Worm (Caenorhabditis elegans) whole organism, young adult: ENCODE results near the gene C46F2.1.
A peak's percentile ranks its signal among the peaks of the same experiment; 100 is the strongest.

Source experiments
- B0261.1 ChIP-seq: sonication (generic microtip); optimal IDR thresholded peaks from 2 replicates; lab custom pipeline; 2016; ENCODE audit warnings: mild to moderate bottlenecking, missing genetic modification characterization, moderate library complexity, missing compliant biosample characterization
- C17E4.6 ChIP-seq: fragments of 200-800 bp; sonication (Bioruptor generic); IDR thresholded peaks from 2 replicates; pipeline ENCODE4 v1.3.6; 2022; ENCODE audit warnings: missing genetic modification reagents, missing genetic modification characterization, missing compliant biosample characterization
- D2030.7 ChIP-seq: fragments of 200-800 bp; sonication (Bioruptor generic); IDR thresholded peaks from 2 replicates; pipeline ENCODE4 v1.3.6; 2022; ENCODE audit warnings: missing genetic modification reagents, missing genetic modification characterization, missing compliant biosample characterization
- F22D6.2 ChIP-seq: sonication (generic microtip); optimal IDR thresholded peaks from 2 replicates; lab custom pipeline; 2016; ENCODE audit warnings: mild to moderate bottlenecking, missing genetic modification characterization, missing compliant biosample characterization
- T07F8.4 ChIP-seq: sonication (generic microtip); optimal IDR thresholded peaks from 2 replicates; lab custom pipeline; 2016; ENCODE audit warnings: mild to moderate bottlenecking, missing genetic modification characterization, moderate library complexity, missing compliant biosample characterization
- Y56A3A.18 ChIP-seq: fragments of 200-800 bp; sonication (Bioruptor generic); IDR thresholded peaks from 2 replicates; pipeline ENCODE4 v1.3.6; 2022; ENCODE audit warnings: missing genetic modification reagents, missing genetic modification characterization, missing compliant biosample characterization
- aptf-3 ChIP-seq: fragments of 200-800 bp; sonication (Bioruptor generic); IDR thresholded peaks from 2 replicates; pipeline ENCODE4 v1.3.6; 2022; ENCODE audit warnings: missing genetic modification characterization, missing compliant biosample characterization
- attf-6 ChIP-seq: fragments of 200-800 bp; sonication (Bioruptor generic); IDR thresholded peaks from 2 replicates; pipeline ENCODE4 v1.3.6; 2022; ENCODE audit warnings: missing genetic modification reagents, missing genetic modification characterization, missing compliant biosample characterization
- cebp-2 ChIP-seq: fragments of 200-800 bp; sonication (Bioruptor generic); IDR thresholded peaks from 2 replicates; pipeline ENCODE4 v1.3.6; 2022; ENCODE audit warnings: missing genetic modification characterization, missing compliant biosample characterization
- ceh-100 ChIP-seq: fragments of 200-800 bp; sonication (Bioruptor generic); IDR thresholded peaks from 2 replicates; pipeline ENCODE4 v1.3.6; 2022; ENCODE audit warnings: missing genetic modification reagents, missing genetic modification characterization, missing compliant biosample characterization
- ceh-58 ChIP-seq: fragments of 200-800 bp; sonication (Bioruptor generic); IDR thresholded peaks from 2 replicates; pipeline ENCODE4 v1.3.6; 2022; ENCODE audit warnings: missing genetic modification characterization, missing compliant biosample characterization
- ceh-91 ChIP-seq: fragments of 200-800 bp; sonication (Bioruptor generic); IDR thresholded peaks from 2 replicates; pipeline ENCODE4 v1.3.6; 2022; ENCODE audit warnings: missing genetic modification reagents, missing genetic modification characterization, missing compliant biosample characterization
- die-1 ChIP-seq: sonication (generic microtip); optimal IDR thresholded peaks from 2 replicates; lab custom pipeline; 2016; ENCODE audit warnings: missing genotype, mild to moderate bottlenecking, missing genetic modification characterization, missing compliant biosample characterization
- dpl-1 ChIP-seq: fragments of 150-350 bp; optimal IDR thresholded peaks from 2 replicates; lab custom pipeline; 2014; ENCODE audit warnings: missing biosample characterization, missing genetic modification reagents, missing genetic modification characterization
- egl-44 ChIP-seq: fragments of 200-800 bp; sonication (Bioruptor generic); IDR thresholded peaks from 2 replicates; pipeline ENCODE4 v1.3.6; 2022; ENCODE audit warnings: missing genetic modification reagents, missing genetic modification characterization, missing compliant biosample characterization
- him-1 ChIP-seq: sonication (generic microtip); optimal IDR thresholded peaks from 2 replicates; lab custom pipeline; 2016; ENCODE audit warnings: missing genotype, missing genetic modification reagents, missing genetic modification characterization, missing compliant biosample characterization
- hlh-12 ChIP-seq: sonication (generic microtip); optimal IDR thresholded peaks from 2 replicates; lab custom pipeline; 2016; ENCODE audit warnings: missing genetic modification characterization, missing compliant biosample characterization
- hlh-26 ChIP-seq: fragments of 200-800 bp; sonication (Bioruptor generic); conservative IDR thresholded peaks from 2 replicates; pipeline ENCODE4 v1.3.6; 2022; ENCODE audit warnings: missing genetic modification reagents, missing genetic modification characterization, missing compliant biosample characterization
- hmg-1.2 ChIP-seq: fragments of 200-800 bp; sonication (Bioruptor generic); IDR thresholded peaks from 2 replicates; pipeline ENCODE4 v1.3.6; 2022; ENCODE audit warnings: missing genetic modification reagents, missing genetic modification characterization, missing compliant biosample characterization
- hmg-20 ChIP-seq: fragments of 200-800 bp; sonication (Bioruptor generic); IDR thresholded peaks from 2 replicates; pipeline ENCODE4 v1.3.6; 2022; ENCODE audit warnings: missing genetic modification reagents, missing genetic modification characterization, missing compliant biosample characterization
- hsf-1 ChIP-seq: fragments of 200-800 bp; sonication (Bioruptor generic); IDR thresholded peaks from 2 replicates; pipeline ENCODE4 v1.3.6; 2022; ENCODE audit warnings: missing genetic modification reagents, missing genetic modification characterization, missing compliant biosample characterization
- let-607 ChIP-seq, 2 experiments: fragments of 200-800 bp in 1 of 2; sonication (Bioruptor generic) in 1 of 2; sonication (generic microtip) in 1 of 2; optimal IDR thresholded peaks; 2 replicates each; lab custom pipeline; 2016 to 2018; ENCODE audit warnings: mild to moderate bottlenecking in 2 of 2, missing compliant biosample characterization in 2 of 2, missing genetic modification characterization in 2 of 2, moderate library complexity in 2 of 2, missing genotype in 1 of 2
- lin-26 ChIP-seq: fragments of 200-800 bp; sonication (Bioruptor generic); IDR thresholded peaks from 2 replicates; pipeline ENCODE4 v1.3.6; 2022; ENCODE audit warnings: missing genetic modification reagents, missing genetic modification characterization, missing compliant biosample characterization
- lin-40 ChIP-seq: sonication (generic microtip); optimal IDR thresholded peaks from 2 replicates; lab custom pipeline; 2016; ENCODE audit warnings: missing genetic modification characterization, mild to moderate bottlenecking, missing compliant biosample characterization, missing genotype, missing genetic modification reagents
- lsy-27 ChIP-seq: sonication (generic microtip); optimal IDR thresholded peaks from 2 replicates; lab custom pipeline; 2017; ENCODE audit warnings: missing genetic modification characterization, mild to moderate bottlenecking, missing compliant biosample characterization, antibody characterized with exemption, missing genotype, borderline replicate concordance; ENCODE audit not compliant: insufficient read depth
- madf-10 ChIP-seq: sonication (generic microtip); optimal IDR thresholded peaks from 2 replicates; lab custom pipeline; 2016; ENCODE audit warnings: mild to moderate bottlenecking, missing genetic modification characterization, missing compliant biosample characterization
- madf-8 ChIP-seq: fragments of 200-800 bp; sonication (Bioruptor generic); conservative IDR thresholded peaks from 2 replicates; pipeline ENCODE4 v1.3.6; 2022; ENCODE audit warnings: missing genetic modification reagents, missing genetic modification characterization, missing compliant biosample characterization
- nfyb-1 ChIP-seq: fragments of 200-800 bp; sonication (Bioruptor generic); IDR thresholded peaks from 2 replicates; pipeline ENCODE4 v1.3.6; 2022; ENCODE audit warnings: missing genetic modification reagents, missing genetic modification characterization, missing compliant biosample characterization
- nhr-90 ChIP-seq: sonication (generic microtip); optimal IDR thresholded peaks from 2 replicates; lab custom pipeline; 2016; ENCODE audit warnings: missing genotype, mild to moderate bottlenecking, missing genetic modification characterization, missing compliant biosample characterization
- rpc-1 ChIP-seq, 2 experiments: fragments of 150-350 bp in 1 of 2; sonication (generic microtip) in 1 of 2; optimal IDR thresholded peaks; 2 replicates each; lab custom pipeline; 2014 to 2018; ENCODE audit warnings: missing biosample characterization in 1 of 2, missing genetic modification characterization in 1 of 2, missing genetic modification reagents in 1 of 2, missing genotype in 1 of 2
- snpc-1.1 ChIP-seq: sonication (generic microtip); optimal IDR thresholded peaks from 2 replicates; lab custom pipeline; 2017; ENCODE audit warnings: missing genetic modification characterization, mild to moderate bottlenecking, missing compliant biosample characterization, antibody characterized with exemption, moderate library complexity, missing genotype, missing genetic modification reagents; ENCODE audit not compliant: insufficient read depth
- snpc-3.4 ChIP-seq: sonication (generic microtip); optimal IDR thresholded peaks from 2 replicates; lab custom pipeline; 2017; ENCODE audit warnings: missing genetic modification characterization, mild to moderate bottlenecking, missing compliant biosample characterization, antibody characterized with exemption, moderate library complexity, missing genotype, missing genetic modification reagents
- somi-1 ChIP-seq: fragments of 200-800 bp; sonication (Bioruptor generic); optimal IDR thresholded peaks from 2 replicates; lab custom pipeline; 2018; ENCODE audit warnings: mild to moderate bottlenecking, missing genetic modification characterization, missing compliant biosample characterization
- sptf-2 ChIP-seq: fragments of 200-800 bp; sonication (Bioruptor generic); optimal IDR thresholded peaks from 2 replicates; lab custom pipeline; 2018; ENCODE audit warnings: mild to moderate bottlenecking, missing genetic modification characterization, missing compliant biosample characterization
- tbp1 ChIP-seq: fragments of 200-800 bp; sonication (Bioruptor generic); optimal IDR thresholded peaks from 2 replicates; lab custom pipeline; 2018; ENCODE audit warnings: mild to moderate bottlenecking, missing genetic modification characterization, missing compliant biosample characterization
- tbx-9 ChIP-seq: sonication (generic microtip); optimal IDR thresholded peaks from 2 replicates; lab custom pipeline; 2016; ENCODE audit warnings: borderline replicate concordance, missing genetic modification characterization, inconsistent platforms, missing compliant biosample characterization
- zfh-2 ChIP-seq: fragments of 200-800 bp; sonication (Bioruptor generic); conservative IDR thresholded peaks from 2 replicates; pipeline ENCODE4 v1.3.6; 2022; ENCODE audit warnings: missing genetic modification reagents, missing genetic modification characterization, missing compliant biosample characterization
- ztf-18 ChIP-seq: sonication (generic microtip); optimal IDR thresholded peaks from 2 replicates; lab custom pipeline; 2016; ENCODE audit warnings: missing genotype, mild to moderate bottlenecking, missing genetic modification characterization, missing compliant biosample characterization
- ztf-22 ChIP-seq: fragments of 200-800 bp; sonication (Bioruptor generic); optimal IDR thresholded peaks from 2 replicates; lab custom pipeline; 2018; ENCODE audit warnings: mild to moderate bottlenecking, missing genetic modification characterization, moderate library complexity, missing compliant biosample characterization
- ztf-25 ChIP-seq: fragments of 200-800 bp; sonication (Bioruptor generic); IDR thresholded peaks from 2 replicates; pipeline ENCODE4 v1.3.6; 2022; ENCODE audit warnings: missing genetic modification reagents, missing genetic modification characterization, missing compliant biosample characterization
- ztf-26 ChIP-seq: sonication (generic microtip); optimal IDR thresholded peaks from 2 replicates; lab custom pipeline; 2017; ENCODE audit warnings: missing genetic modification characterization, missing compliant biosample characterization
- ztf-28 ChIP-seq: fragments of 200-800 bp; sonication (Bioruptor generic); IDR thresholded peaks from 2 replicates; pipeline ENCODE4 v1.3.6; 2022; ENCODE audit warnings: missing genetic modification reagents, missing genetic modification characterization, missing compliant biosample characterization

Gene C46F2.1

ce11 chrX:8037365-8037764, 40.5 kb upstream of the C46F2.1 start:
- TF ChIP-seq Y56A3A.18 (GFP tag; lab: Robert Waterston, UW), result 0 out of 2 replicates have a peak, but pooled peaks have one; percentile 55
- peak; percentile 50 for TF ChIP-seq him-1 (tag; lab: Kevin White, UChicago)
- TF ChIP-seq hlh-12 (tag; lab: Kevin White, UChicago), result no peak
- no peak for TF ChIP-seq C17E4.6 (GFP tag; lab: Robert Waterston, UW)
- no peak for TF ChIP-seq tbx-9 (tag; lab: Kevin White, UChicago)
- TF ChIP-seq nhr-90 (tag; lab: Kevin White, UChicago), result no peak
- peak; percentile 53 for TF ChIP-seq die-1 (tag; lab: Kevin White, UChicago)
- no peak for TF ChIP-seq ztf-22 (GFP tag; lab: Kevin White, UChicago)
- no peak for TF ChIP-seq ceh-100
- no peak for TF ChIP-seq T07F8.4
- TF ChIP-seq ceh-91 (GFP tag; lab: Robert Waterston, UW), result no peak
- no peak for TF ChIP-seq nfyb-1
- no peak for TF ChIP-seq madf-10 (tag; lab: Kevin White, UChicago)
- peak; percentile 29 for TF ChIP-seq ztf-18 (tag; lab: Kevin White, UChicago)
- no peak for TF ChIP-seq F22D6.2
- no peak for TF ChIP-seq aptf-3 (GFP tag; lab: Robert Waterston, UW)
- TF ChIP-seq ceh-58, result 0 out of 2 replicates have a peak, but pooled peaks have one; percentile 80
- TF ChIP-seq sptf-2, result no peak
- TF ChIP-seq ztf-26 (tag; lab: Kevin White, UChicago), result no peak
- peak; percentile 31; the same call in 1 of the 2 replicates for TF ChIP-seq attf-6 (GFP tag; lab: Robert Waterston, UW)
- TF ChIP-seq hsf-1 (GFP tag; lab: Robert Waterston, UW), result no peak
- no peak for TF ChIP-seq lsy-27 (tag; lab: Kevin White, UChicago)
- TF ChIP-seq let-607 (tag; optimal IDR thresholded peaks at IDR 0.05; lab: Kevin White, UChicago), result no peak
- no peak for TF ChIP-seq snpc-3.4 (tag; lab: Kevin White, UChicago)
- no peak for TF ChIP-seq somi-1 (GFP tag; lab: Kevin White, UChicago)
- no peak for TF ChIP-seq ztf-28
- TF ChIP-seq B0261.1 (tag; lab: Kevin White, UChicago), result peak; percentile 35
- TF ChIP-seq ztf-25 (GFP tag; lab: Robert Waterston, UW), result peak; percentile 66; the same call in 1 of the 2 replicates
- peak; percentile 80 for TF ChIP-seq tbp1 (GFP tag; lab: Kevin White, UChicago)
- TF ChIP-seq rpc-1 (optimal IDR thresholded peaks at IDR 0.05; lab: Kevin White, UChicago), result peak; percentile 44
- peak; percentile 69 for TF ChIP-seq rpc-1 (tag; optimal IDR thresholded peaks at IDR 0.05; lab: Kevin White, UChicago)
- TF ChIP-seq snpc-1.1, result no peak
- 0 out of 2 replicates have a peak, but pooled peaks have one; percentile 17 for TF ChIP-seq hmg-1.2 (GFP tag; lab: Robert Waterston, UW)
- peak; percentile 89 for TF ChIP-seq lin-26 (GFP tag; lab: Robert Waterston, UW)
- TF ChIP-seq dpl-1 (GFP tag; lab: Kevin White, UChicago), result no peak
- TF ChIP-seq madf-8, result no peak
- no peak for TF ChIP-seq hlh-26
- TF ChIP-seq lin-40 (tag; lab: Kevin White, UChicago), result no peak
- TF ChIP-seq zfh-2 (GFP tag; lab: Robert Waterston, UW), result no peak
- TF ChIP-seq cebp-2 (GFP tag; lab: Robert Waterston, UW), result no peak
- 0 out of 2 replicates have a peak, but pooled peaks have one; percentile 34 for TF ChIP-seq hmg-20
- TF ChIP-seq D2030.7 (GFP tag; lab: Robert Waterston, UW), result no peak; the same call in 1 of the 2 replicates
- 0 out of 2 replicates have a peak, but pooled peaks have one; percentile 14 for TF ChIP-seq egl-44
